Worm (Caenorhabditis elegans): ENCODE measurements around the gene ZK177.1.
A peak's percentile ranks its signal among the peaks of the same experiment; 100 is the strongest.

ZK177.1 gene

DNA sequence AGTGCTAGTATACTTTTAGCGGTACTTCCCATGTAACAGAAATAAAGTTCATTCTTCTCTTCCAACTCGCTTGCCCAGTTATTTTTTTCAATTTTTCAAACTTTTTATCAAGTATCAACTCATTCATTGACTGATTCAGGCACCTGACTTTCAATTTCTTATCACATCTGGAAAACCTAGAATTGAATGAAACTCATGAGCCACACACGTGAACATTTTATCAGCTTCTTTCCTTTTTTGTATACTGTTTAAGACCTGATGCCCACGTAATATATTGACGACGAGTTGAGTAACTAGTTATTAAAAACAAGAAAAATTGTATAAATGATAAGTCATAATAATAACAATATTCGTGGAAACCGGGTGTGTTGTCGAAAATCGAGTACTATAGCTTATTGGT is 25.6 kb downstream of the ZK177.1 start:
- TF ChIP-seq lsy-2 (tag; optimal IDR thresholded peaks at IDR 0.05) (no peak), grh-1 (GFP tag; IDR thresholded peaks at IDR 0.05) (no peak), pqm-1 (tag; optimal IDR thresholded peaks at IDR 0.05) (peak; percentile 31), nhr-71 (tag; optimal IDR thresholded peaks at IDR 0.05) (peak; percentile 18), nhr-20 (tag; optimal IDR thresholded peaks at IDR 0.05) (peak; percentile 4), nhr-90 (tag; optimal IDR thresholded peaks at IDR 0.05; ENCODE audit: poor library complexity) (peak; percentile 10), elt-2 (tag; optimal IDR thresholded peaks at IDR 0.05) (peak; percentile 98), lin-35 (GFP tag; optimal IDR thresholded peaks at IDR 0.05) (peak in 1 of 2 experiments; percentile 30), C04F5.9 (tag; optimal IDR thresholded peaks at IDR 0.05) (no peak)

- TF ChIP-seq unc-130 (tag; optimal IDR thresholded peaks at IDR 0.05) (no peak), swsn-7 (tag; optimal IDR thresholded peaks at IDR 0.05) (no peak)
These were observed 26.4 kb downstream of the ZK177.1 start, which contains the start of gene ins-12 for ce11 chrII:5554317-5554716. Gene ins-12, plus strand, starts transcription at chrII:5554617.

DNA sequence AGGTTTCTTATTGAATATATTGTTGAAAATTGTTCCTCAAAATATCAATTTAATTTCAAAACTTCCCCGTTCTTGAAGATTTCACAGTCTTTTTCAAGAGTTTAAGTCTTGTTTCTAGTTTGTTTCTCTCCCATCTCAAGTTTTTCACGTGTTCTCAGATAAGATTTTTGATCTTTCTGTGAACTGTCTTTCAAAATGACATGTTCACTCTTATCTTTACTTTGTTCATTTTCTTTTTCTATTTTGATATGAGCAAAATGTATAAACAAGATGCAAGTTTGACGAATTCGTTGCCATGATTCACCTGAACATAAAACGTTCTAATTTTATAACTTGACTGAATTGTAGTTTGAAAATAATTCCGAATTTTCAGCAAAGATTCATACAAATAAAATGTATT is 26.8 kb downstream of the ZK177.1 start:
- TF ChIP-seq ceh-90 (tag; optimal IDR thresholded peaks at IDR 0.05) = no peak
- TF ChIP-seq efl-1 (optimal IDR thresholded peaks at IDR 0.05) = no peak
- no peak for TF ChIP-seq efl-1 (GFP tag; optimal IDR thresholded peaks at IDR 0.05 in 1 of 2)
- TF ChIP-seq nhr-84 (tag; optimal IDR thresholded peaks at IDR 0.05) = no peak
- no peak for TF ChIP-seq hlh-17 (GFP tag; optimal IDR thresholded peaks at IDR 0.05; ENCODE audit: borderline replicate concordance)
- TF ChIP-seq aly-2 (tag; optimal IDR thresholded peaks at IDR 0.05) = no peak
- no peak for TF ChIP-seq irx-1 (tag; optimal IDR thresholded peaks at IDR 0.05)

- no peak for TF ChIP-seq efl-1 (optimal IDR thresholded peaks at IDR 0.05)
- peak in 1 of 2 experiments; percentile 76 for TF ChIP-seq efl-1 (GFP tag; optimal IDR thresholded peaks at IDR 0.05 in 1 of 2)
- TF ChIP-seq elt-2 (tag; optimal IDR thresholded peaks at IDR 0.05) = peak; percentile 66
- TF ChIP-seq nhr-71 (tag; optimal IDR thresholded peaks at IDR 0.05) = no peak
These were observed 27.6 kb downstream of the ZK177.1 start for ce11 chrII:5555522-5555921.

DNA sequence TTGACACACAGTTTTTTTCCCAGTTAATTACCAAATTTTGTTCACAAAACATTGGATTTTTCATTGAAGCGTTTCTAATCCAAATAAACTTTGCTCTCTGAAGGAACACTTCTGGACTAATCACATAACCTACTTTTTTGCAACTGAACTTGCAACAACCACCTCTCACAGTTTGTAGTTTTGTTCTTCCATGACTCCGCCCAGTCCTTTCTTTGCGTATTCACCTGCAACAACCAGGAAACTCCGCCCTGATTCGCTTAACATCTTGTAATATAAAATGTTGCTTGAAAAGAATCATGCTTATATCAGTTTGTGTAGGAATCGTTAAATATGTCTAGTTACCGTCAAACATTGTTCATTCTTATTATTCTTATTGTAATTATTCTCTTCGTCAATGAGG is 28.5 kb downstream of the ZK177.1 start, which contains the start of gene ins-11:
Gene ins-11, plus strand, starts transcription at position 301 of the 400 bp plus-strand sequence.
- TF ChIP-seq aha-1 (tag; optimal IDR thresholded peaks at IDR 0.05) (no peak), dsc-1 (tag; optimal IDR thresholded peaks at IDR 0.05) (no peak)

DNA sequence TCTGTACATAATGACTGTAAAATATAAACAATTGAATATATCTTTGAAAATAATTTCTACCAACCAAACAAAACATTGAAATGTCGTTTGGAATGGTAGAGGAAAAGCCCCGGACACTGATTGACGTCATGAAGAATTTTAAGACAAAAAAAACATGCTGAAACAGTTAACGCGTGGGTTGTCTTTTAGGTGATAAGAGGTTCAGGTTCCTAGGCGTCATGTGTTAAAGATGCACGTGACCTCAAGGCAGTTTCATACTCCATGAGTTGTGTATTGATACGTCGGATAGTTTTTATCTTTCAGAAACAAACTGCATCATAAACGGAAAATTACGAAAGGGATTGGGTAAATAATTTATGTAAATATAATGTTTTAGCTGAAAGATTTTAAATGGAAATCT is 29.2 kb downstream of the ZK177.1 start:
- TF ChIP-seq unc-86 (tag; optimal IDR thresholded peaks at IDR 0.05) (no peak), ceh-63 (GFP tag; optimal IDR thresholded peaks at IDR 0.05) (no peak), nhr-84 (tag; optimal IDR thresholded peaks at IDR 0.05) (no peak), nhr-71 (tag; optimal IDR thresholded peaks at IDR 0.05) (peak; percentile 59), nhr-237 (tag; optimal IDR thresholded peaks at IDR 0.05) (no peak), jun-1 (tag; optimal IDR thresholded peaks at IDR 0.05) (no peak), blmp-1 (tag; optimal IDR thresholded peaks at IDR 0.05) (no peak), lin-15B (tag; optimal IDR thresholded peaks at IDR 0.05) (no peak), mdl-1 (tag; optimal IDR thresholded peaks at IDR 0.05) (peak in 1 of 2 experiments; percentile 22), ceh-90 (tag; optimal IDR thresholded peaks at IDR 0.05) (no peak), lin-35 (GFP tag; optimal IDR thresholded peaks at IDR 0.05) (peak in 1 of 2 experiments; percentile 57), ceh-88 (GFP tag; IDR thresholded peaks at IDR 0.05) (no peak), F16B12.6 (tag; optimal IDR thresholded peaks at IDR 0.05) (no peak), elt-2 (tag; optimal IDR thresholded peaks at IDR 0.05) (peak; percentile 99), ces-1 (GFP tag; optimal IDR thresholded peaks at IDR 0.05) (no peak), lsy-2 (tag; optimal IDR thresholded peaks at IDR 0.05) (no peak), efl-3 (GFP tag; optimal IDR thresholded peaks at IDR 0.05) (no peak), snpc-4 (tag; optimal IDR thresholded peaks at IDR 0.05) (no peak), snu-23 (GFP tag; optimal IDR thresholded peaks at IDR 0.05) (no peak), unc-30 (tag; optimal IDR thresholded peaks at IDR 0.05) (no peak), mef-2 (tag; optimal IDR thresholded peaks at IDR 0.05) (no peak), nhr-47 (tag; optimal IDR thresholded peaks at IDR 0.05) (no peak), nhr-20 (tag; optimal IDR thresholded peaks at IDR 0.05) (peak; percentile 21)
